Worm (Caenorhabditis elegans) whole organism, dauer: Measurements from ENCODE around the gene F01D5.3.

Source experiments
- unc-62 ChIP-seq: sonication (generic microtip); optimal IDR thresholded peaks from 2 replicates; lab custom pipeline; 2017; ENCODE audit warnings: missing biosample characterization, missing genetic modification reagents, missing genetic modification characterization

The F01D5.3 gene

DNA sequence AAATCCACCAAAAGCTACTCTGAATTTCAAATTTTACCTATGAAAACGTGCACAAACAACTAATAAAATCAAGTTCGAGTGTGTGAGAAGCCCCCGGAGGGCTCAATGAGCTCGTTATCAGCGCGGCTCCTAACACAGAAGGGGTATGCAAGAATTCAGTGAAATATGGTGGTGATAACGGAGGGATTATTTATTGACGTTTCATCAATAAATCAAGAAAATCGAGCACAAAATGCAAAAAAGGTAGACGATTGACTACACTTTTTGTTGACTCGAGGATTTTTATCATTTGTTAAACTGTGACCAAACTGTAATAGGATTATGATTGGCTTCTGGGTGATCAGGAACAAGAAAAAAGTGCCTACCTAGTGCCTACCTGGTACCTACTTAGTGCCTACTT, 42.5 kb downstream of the F01D5.3 start, which contains the start of gene zip-3:
Gene zip-3, minus strand, starts transcription at position 21 of the 400 bp plus-strand sequence.
- TF ChIP-seq unc-62 (GFP tag; lab: Kevin White, UChicago): no peak

DNA sequence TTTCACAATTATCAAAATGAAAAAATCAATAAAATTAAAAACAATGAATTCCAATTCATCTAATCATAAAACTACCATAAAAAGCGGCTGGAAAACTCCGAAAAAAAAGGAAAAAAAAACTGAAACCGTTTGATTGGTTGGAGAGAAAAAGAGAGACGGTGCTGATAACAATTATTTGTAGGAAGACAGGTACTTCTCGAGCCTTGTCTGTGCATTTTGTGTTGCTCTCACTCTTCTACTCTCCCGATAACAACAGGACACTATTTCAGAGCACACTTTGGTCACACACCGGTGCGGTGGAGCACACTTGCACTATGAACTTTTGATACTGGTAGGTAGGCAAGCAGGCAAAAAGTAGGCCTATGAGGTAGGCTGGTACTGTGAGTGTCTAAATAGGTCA, 43.4 kb downstream of the F01D5.3 start:
- no peak for TF ChIP-seq unc-62 (GFP tag; lab: Kevin White, UChicago)

DNA sequence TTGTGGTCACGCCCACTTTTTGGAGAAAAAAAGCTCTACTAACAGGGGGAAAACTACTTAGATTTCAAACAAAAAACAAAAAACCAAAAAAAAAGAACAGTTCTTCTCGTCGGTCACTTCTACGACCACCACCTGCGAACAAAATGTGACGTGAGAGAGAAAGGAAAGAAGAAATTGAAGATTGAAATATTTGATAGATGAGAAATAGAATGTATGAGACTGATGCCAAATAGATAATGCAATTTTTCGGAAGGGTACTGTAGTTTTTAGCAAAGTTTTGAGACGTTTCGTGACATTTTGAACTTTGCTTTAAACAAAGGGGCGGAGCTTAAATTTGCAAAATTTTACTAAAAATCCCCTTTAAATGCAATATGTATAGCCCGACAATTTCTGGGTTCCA, 45.0 kb downstream of the F01D5.3 start:
- no peak for TF ChIP-seq unc-62 (GFP tag; lab: Kevin White, UChicago)

DNA sequence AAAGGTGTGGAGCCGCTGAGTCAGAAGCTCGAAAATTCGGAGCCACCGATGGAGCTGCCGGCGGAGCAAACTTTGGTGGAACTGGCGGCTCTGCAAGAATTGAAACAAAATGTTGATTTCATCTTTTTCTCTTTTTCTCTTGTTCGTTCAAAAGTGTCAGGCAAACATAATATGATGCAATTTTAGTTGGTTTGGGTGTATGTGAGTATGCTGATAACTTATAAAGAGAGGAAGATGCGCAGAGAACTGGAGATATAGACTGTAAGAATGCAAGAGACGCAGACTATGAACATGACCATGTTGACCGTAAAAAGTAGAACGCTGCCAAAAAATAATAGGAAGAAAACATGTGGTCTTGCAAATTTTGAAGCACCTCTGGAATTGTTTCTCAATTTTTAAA, 45.9 kb downstream of the F01D5.3 start:
- no peak for TF ChIP-seq unc-62 (GFP tag; lab: Kevin White, UChicago)

DNA sequence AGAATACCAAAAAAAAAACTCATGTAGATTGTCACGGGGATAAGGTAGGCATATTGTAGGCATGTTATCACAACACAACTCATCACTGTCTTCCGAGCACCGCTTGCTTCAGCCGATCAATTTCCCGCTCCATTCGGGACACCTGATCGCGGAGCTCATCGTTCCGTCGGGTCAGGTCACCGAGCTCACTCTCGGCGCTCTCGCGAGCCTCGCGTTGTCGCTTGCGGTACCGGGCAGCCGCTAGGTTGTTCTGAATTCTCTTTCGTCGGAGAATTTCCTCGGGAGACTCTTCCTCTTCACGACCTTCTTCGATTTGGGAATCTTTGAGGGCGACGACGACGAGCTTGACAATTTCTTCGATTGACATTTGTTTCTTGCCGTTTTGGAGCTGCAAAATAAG, 48.0 kb downstream of the F01D5.3 start:
- TF ChIP-seq unc-62 (GFP tag; lab: Kevin White, UChicago): no peak

DNA sequence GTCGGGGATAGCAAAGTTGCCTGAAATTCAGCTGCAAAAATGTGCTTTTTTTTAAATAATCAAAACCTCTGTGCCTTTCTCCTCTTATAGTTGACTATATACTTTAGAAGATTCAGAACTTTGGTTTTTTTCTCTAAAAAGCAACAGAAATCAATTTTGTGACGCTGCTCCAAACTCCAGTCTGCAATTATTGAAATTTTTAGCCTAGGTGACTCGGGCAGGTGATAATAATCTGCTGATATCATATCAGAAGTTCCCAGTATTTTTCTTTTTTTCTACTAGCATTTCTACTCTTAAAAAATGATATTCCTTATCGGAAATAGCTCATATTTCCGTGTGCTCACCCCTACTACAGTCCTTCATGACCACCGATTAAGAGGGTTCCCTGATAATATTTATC, 50.7 kb downstream of the F01D5.3 start, which contains the start of gene sre-44:
Gene sre-44, plus strand, starts transcription at position 301 of the 400 bp plus-strand sequence.
- no peak for TF ChIP-seq unc-62 (GFP tag; lab: Kevin White, UChicago)
